Fruit fly (Drosophila melanogaster): ENCODE results near the gene Clic.

dm6 chrX:13822753-13823152 lies 646 bp upstream of the Clic start, which contains the start of gene Nup93-1:
- no peak for TF ChIP-seq OdsH (GFP tag; optimal IDR thresholded peaks at IDR 0.05)
- no peak for TF ChIP-seq Dfd (GFP tag; optimal IDR thresholded peaks at IDR 0.05)
- no peak for TF ChIP-seq woc (GFP tag; optimal IDR thresholded peaks at IDR 0.05)

All from whole organism, wandering third instar larva.